Fruit fly (Drosophila melanogaster): ENCODE data around the gene CG15167.
A peak's percentile ranks its signal among the peaks of the same experiment; 100 is the strongest.

CG15167 gene

dm6 chr2L:18708239-18708891, 31.8 kb upstream of the CG15167 start, which contains the start of the genes Faf2 and Grip71 (continued):
- TF ChIP-seq dm (GFP tag; optimal IDR thresholded peaks at IDR 0.05) = peak; percentile 53
- peak; percentile 83; the same call in 1 of the 2 replicates for TF ChIP-seq CG16779 (GFP tag; IDR thresholded peaks at IDR 0.05)
- TF ChIP-seq toy (GFP tag; IDR thresholded peaks at IDR 0.05) = peak; percentile 64; the same call in 1 of the 2 replicates
- TF ChIP-seq CG6791 (GFP tag; IDR thresholded peaks at IDR 0.05; ENCODE audit: partially characterized antibody) = no peak
- TF ChIP-seq zen2 (GFP tag; IDR thresholded peaks at IDR 0.05; ENCODE audit: partially characterized antibody) = no peak
- peak; percentile 91 for TF ChIP-seq stc (GFP tag; IDR thresholded peaks at IDR 0.05)
- TF ChIP-seq CG13775 (GFP tag; optimal IDR thresholded peaks at IDR 0.05) = peak; percentile 91
- peak; percentile 77 for TF ChIP-seq CG2116 (GFP tag; optimal IDR thresholded peaks at IDR 0.05)
- peak in 1 of 2 experiments; percentile 93 for TF ChIP-seq bsh (GFP tag; optimal IDR thresholded peaks at IDR 0.05)
- peak; percentile 33 for TF ChIP-seq CG8089 (GFP tag; optimal IDR thresholded peaks at IDR 0.05)
- peak; percentile 89 for TF ChIP-seq bab2 (GFP tag; optimal IDR thresholded peaks at IDR 0.05)
- peak; percentile 95 for TF ChIP-seq Ssrp (tag; optimal IDR thresholded peaks at IDR 0.05)
- peak; percentile 72; the same call in 1 of the 3 replicates for TF ChIP-seq sr (GFP tag; IDR thresholded peaks at IDR 0.05)
- peak; percentile 78 for TF ChIP-seq CG7786 (GFP tag; optimal IDR thresholded peaks at IDR 0.05)
- TF ChIP-seq eyg (GFP tag; optimal IDR thresholded peaks at IDR 0.05) = peak; percentile 26
- TF ChIP-seq ap (GFP tag; IDR thresholded peaks at IDR 0.05) = peak; percentile 93
- TF ChIP-seq slp2 (GFP tag; optimal IDR thresholded peaks at IDR 0.05) = peak; percentile 81
- TF ChIP-seq z (GFP tag; IDR thresholded peaks at IDR 0.05) = peak; percentile 69; the same call in 1 of the 3 replicates
- peak; percentile 75 for TF ChIP-seq CG3281 (GFP tag; optimal IDR thresholded peaks at IDR 0.05)
- no peak for TF ChIP-seq CG17568 (GFP tag; optimal IDR thresholded peaks at IDR 0.05)
- TF ChIP-seq pb (GFP tag; optimal IDR thresholded peaks at IDR 0.05) = peak; percentile 31
- no peak; the same call in 1 of the 2 replicates for TF ChIP-seq crol (GFP tag; IDR thresholded peaks at IDR 0.05)
- TF ChIP-seq gt (GFP tag; IDR thresholded peaks at IDR 0.05) = peak; percentile 92
- TF ChIP-seq CG7928 (GFP tag; optimal IDR thresholded peaks at IDR 0.05) = peak; percentile 69
- peak; percentile 76 for TF ChIP-seq ATbp (GFP tag; optimal IDR thresholded peaks at IDR 0.05)
- TF ChIP-seq kni (GFP tag; optimal IDR thresholded peaks at IDR 0.05) = no peak
- TF ChIP-seq esg (GFP tag; conservative IDR thresholded peaks at IDR 0.05) = peak; percentile 96
- TF ChIP-seq sob (GFP tag; IDR thresholded peaks at IDR 0.05) = peak; percentile 96
- TF ChIP-seq CG13624 (GFP tag; optimal IDR thresholded peaks at IDR 0.05) = peak; percentile 75
- peak; percentile 93 for TF ChIP-seq CG18764 (GFP tag; optimal IDR thresholded peaks at IDR 0.05)
- peak; percentile 96 for TF ChIP-seq phol (tag; optimal IDR thresholded peaks at IDR 0.05)
- TF ChIP-seq CkIIα-i1 (GFP tag; IDR thresholded peaks at IDR 0.05) = peak; percentile 71; the same call in 1 of the 2 replicates
- TF ChIP-seq Xbp1 (GFP tag; optimal IDR thresholded peaks at IDR 0.05) = peak; percentile 97
- TF ChIP-seq CG14667 (GFP tag; IDR thresholded peaks at IDR 0.05) = peak; percentile 95
- peak; percentile 56 for TF ChIP-seq CG15011 (GFP tag; optimal IDR thresholded peaks at IDR 0.05)
- TF ChIP-seq Adf1 (GFP tag; IDR thresholded peaks at IDR 0.05) = peak; percentile 66
- peak; percentile 98 for TF ChIP-seq CG17385 (GFP tag; optimal IDR thresholded peaks at IDR 0.05)
- TF ChIP-seq Hr78 (GFP tag; optimal IDR thresholded peaks at IDR 0.05) = peak in 1 of 2 experiments; percentile 64
- TF ChIP-seq pfk (GFP tag; optimal IDR thresholded peaks at IDR 0.05) = no peak
- peak; percentile 85 for TF ChIP-seq CG8388 (GFP tag; optimal IDR thresholded peaks at IDR 0.05)
- peak; percentile 94 for TF ChIP-seq H15 (GFP tag; IDR thresholded peaks at IDR 0.05)
- TF ChIP-seq CG7271 (tag; optimal IDR thresholded peaks at IDR 0.05) = peak; percentile 71
- peak; percentile 96 for TF ChIP-seq CG2712 (tag; optimal IDR thresholded peaks at IDR 0.05)
- peak; percentile 82 for TF ChIP-seq CG18619 (GFP tag; optimal IDR thresholded peaks at IDR 0.05)
- peak; percentile 82 for TF ChIP-seq CG12769 (tag; optimal IDR thresholded peaks at IDR 0.05)
- peak; percentile 81 for TF ChIP-seq twi (tag; optimal IDR thresholded peaks at IDR 0.05)
- no peak for TF ChIP-seq fd64A (GFP tag; optimal IDR thresholded peaks at IDR 0.05)
- peak; percentile 88 for TF ChIP-seq so (GFP tag; IDR thresholded peaks at IDR 0.05)
- peak; percentile 95 for TF ChIP-seq CG14014 (GFP tag; IDR thresholded peaks at IDR 0.05)
